Worm (Caenorhabditis elegans): ENCODE results near the gene ZC178.2.

ZC178.2 gene

ce11 chrV:8711910-8712309, at the start of gene ZC178.2:
TSS of gene ZC178.2 (minus strand) at chrV:8712010.
- TF ChIP-seq nhr-6 (tag; optimal IDR thresholded peaks at IDR 0.05) (no peak), lin-38 (GFP tag; IDR thresholded peaks at IDR 0.05) (no peak), nhr-111 (GFP tag; optimal IDR thresholded peaks at IDR 0.05) (no peak), tra-1 (GFP tag; IDR thresholded peaks at IDR 0.05) (no peak), ZK546.5 (tag; optimal IDR thresholded peaks at IDR 0.05) (no peak), dpl-1 (GFP tag; optimal IDR thresholded peaks at IDR 0.05) (no peak), gei-8 (GFP tag; optimal IDR thresholded peaks at IDR 0.05) (no peak), lsy-2 (tag; optimal IDR thresholded peaks at IDR 0.05) (no peak), dmd-8 (GFP tag; IDR thresholded peaks at IDR 0.05) (no peak), unc-62 (GFP tag; optimal IDR thresholded peaks at IDR 0.05 in 1 of 2) (no peak), unc-62 (tag; optimal IDR thresholded peaks at IDR 0.05) (no peak), set-16 (GFP tag; IDR thresholded peaks at IDR 0.05) (no peak), ceh-28 (tag; optimal IDR thresholded peaks at IDR 0.05) (no peak), ztf-7 (tag; optimal IDR thresholded peaks at IDR 0.05) (no peak), hif-1 (tag; optimal IDR thresholded peaks at IDR 0.05) (no peak), pha-4 (GFP tag; IDR thresholded peaks at IDR 0.05) (no peak), pha-4 (tag; optimal IDR thresholded peaks at IDR 0.05) (no peak), Y75B8A.6 (GFP tag; IDR thresholded peaks at IDR 0.05) (no peak), zip-11 (GFP tag; IDR thresholded peaks at IDR 0.05) (no peak), madf-9 (GFP tag; conservative IDR thresholded peaks at IDR 0.05) (no peak), aha-1 (tag) (no peak), nhr-11 (tag; optimal IDR thresholded peaks at IDR 0.05) (no peak)

ce11 chrV:8760416-8760815, 48.6 kb upstream of the ZC178.2 start, which contains the start of gene ddn-1:
TSS of gene ddn-1 (minus strand) at chrV:8760516.
- TF ChIP-seq vab-7 (GFP tag; IDR thresholded peaks at IDR 0.05) (no peak), ctbp-1 (GFP tag; IDR thresholded peaks at IDR 0.05) (no peak), arid-1 (GFP tag; conservative IDR thresholded peaks at IDR 0.05) (no peak), mep-1 (tag; optimal IDR thresholded peaks at IDR 0.05) (no peak)

ce11 chrV:8758618-8759017, 46.8 kb upstream of the ZC178.2 start, which contains the start of gene B0507.7:
TSS of gene B0507.7 (minus strand) at chrV:8758718.
- TF ChIP-seq lir-3 (tag; optimal IDR thresholded peaks at IDR 0.05) = no peak
- TF ChIP-seq egl-43 (GFP tag; IDR thresholded peaks at IDR 0.05) = no peak
- no peak for TF ChIP-seq lin-38 (GFP tag; IDR thresholded peaks at IDR 0.05)
- no peak for TF ChIP-seq nhr-111 (GFP tag; optimal IDR thresholded peaks at IDR 0.05)
- no peak for TF ChIP-seq nhr-42 (GFP tag; IDR thresholded peaks at IDR 0.05)
- TF ChIP-seq nhr-25 (tag; optimal IDR thresholded peaks at IDR 0.05; ENCODE audit: borderline replicate concordance, insufficient read depth) = no peak
- no peak for TF ChIP-seq ztf-11 (tag; optimal IDR thresholded peaks at IDR 0.05)
- no peak for TF ChIP-seq nhr-102 (tag; optimal IDR thresholded peaks at IDR 0.05)
- TF ChIP-seq F26F4.8 (GFP tag; conservative IDR thresholded peaks at IDR 0.05) = no peak
- TF ChIP-seq pqm-1 (tag; optimal IDR thresholded peaks at IDR 0.05) = no peak

ce11 chrV:8754670-8755069, 42.9 kb upstream of the ZC178.2 start, which contains the start of gene B0507.4:
TSS of gene B0507.4 (plus strand) at chrV:8754970.
- TF ChIP-seq ZK337.2 (GFP tag; IDR thresholded peaks at IDR 0.05) = no peak
- no peak for TF ChIP-seq dmd-9 (GFP tag; IDR thresholded peaks at IDR 0.05)
- TF ChIP-seq lir-3 (tag; optimal IDR thresholded peaks at IDR 0.05) = no peak
- no peak for TF ChIP-seq nhr-41 (GFP tag; IDR thresholded peaks at IDR 0.05)
